Worm (Caenorhabditis elegans) whole organism, early embryonic: Measurements from ENCODE around the gene bli-5.

Source experiments
- B0310.2 ChIP-seq: sonication (generic microtip); optimal IDR thresholded peaks from 2 replicates; lab custom pipeline; 2016; ENCODE audit warnings: mild to moderate bottlenecking, missing genetic modification characterization, missing compliant biosample characterization
- F13C5.2 ChIP-seq: sonication (generic microtip); optimal IDR thresholded peaks from 2 replicates; lab custom pipeline; 2017; ENCODE audit warnings: mild to moderate bottlenecking, missing genetic modification characterization, inconsistent platforms, missing compliant biosample characterization
- aly-1 ChIP-seq: sonication (generic microtip); optimal IDR thresholded peaks from 2 replicates; lab custom pipeline; 2016; ENCODE audit warnings: missing genetic modification characterization, missing compliant biosample characterization
- ama-1 ChIP-seq: fragments of 150-350 bp; optimal IDR thresholded peaks from 2 replicates; lab custom pipeline; 2014
- ceh-13 ChIP-seq: fragments of 200-800 bp; sonication (Bioruptor generic); optimal IDR thresholded peaks from 2 replicates; lab custom pipeline; 2018; ENCODE audit warnings: mild to moderate bottlenecking, missing genetic modification characterization, missing compliant biosample characterization
- ceh-36 ChIP-seq: sonication (generic microtip); optimal IDR thresholded peaks from 2 replicates; lab custom pipeline; 2016; ENCODE audit warnings: missing genetic modification characterization, inconsistent platforms, missing compliant biosample characterization
- ets-7 ChIP-seq: sonication (generic microtip); optimal IDR thresholded peaks from 2 replicates; lab custom pipeline; 2016; ENCODE audit warnings: missing genotype, missing genetic modification characterization, missing compliant biosample characterization
- flt-1 ChIP-seq: fragments of 200-800 bp; sonication (Bioruptor generic); IDR thresholded peaks from 2 replicates; pipeline ENCODE4 v1.3.6; 2022; ENCODE audit warnings: missing genetic modification characterization, missing compliant biosample characterization
- hmbx-1 ChIP-seq: sonication (generic microtip); optimal IDR thresholded peaks from 2 replicates; lab custom pipeline; 2016; ENCODE audit warnings: mild to moderate bottlenecking, missing genetic modification characterization, missing compliant biosample characterization
- hmg-4 ChIP-seq: fragments of 200-800 bp; sonication (Bioruptor generic); optimal IDR thresholded peaks from 2 replicates; lab custom pipeline; 2018; ENCODE audit warnings: mild to moderate bottlenecking, missing genetic modification characterization, missing compliant biosample characterization
- hnd-1 ChIP-seq: sonication (generic microtip); optimal IDR thresholded peaks from 2 replicates; lab custom pipeline; 2016; ENCODE audit warnings: missing genetic modification characterization, missing compliant biosample characterization
- pes-1 ChIP-seq: fragments of 200-800 bp; sonication (Bioruptor generic); IDR thresholded peaks from 2 replicates; pipeline ENCODE4 v1.3.6; 2022; ENCODE audit warnings: missing genetic modification reagents, missing genetic modification characterization, missing compliant biosample characterization
- scrt-1 ChIP-seq: fragments of 200-800 bp; sonication (Bioruptor generic); IDR thresholded peaks from 2 replicates; pipeline ENCODE4 v1.3.6; 2022; ENCODE audit warnings: missing genetic modification characterization, missing compliant biosample characterization
- sea-1 ChIP-seq: fragments of 200-800 bp; sonication (Bioruptor generic); conservative IDR thresholded peaks from 2 replicates; pipeline ENCODE4 v1.3.6; 2022; ENCODE audit warnings: missing genetic modification characterization, missing compliant biosample characterization
- tbx-11 ChIP-seq: fragments of 200-800 bp; sonication (Bioruptor generic); IDR thresholded peaks from 2 replicates; pipeline ENCODE4 v1.3.6; 2022; ENCODE audit warnings: missing genetic modification characterization, missing compliant biosample characterization
- tbx-37 ChIP-seq: fragments of 200-800 bp; sonication (Bioruptor generic); conservative IDR thresholded peaks from 2 replicates; pipeline ENCODE4 v1.3.6; 2022; ENCODE audit warnings: missing genetic modification reagents, missing genetic modification characterization, missing compliant biosample characterization
- tra-4 ChIP-seq: sonication (generic microtip); optimal IDR thresholded peaks from 2 replicates; lab custom pipeline; 2017; ENCODE audit warnings: missing genetic modification characterization, missing compliant biosample characterization

The bli-5 gene

ce11 chrIII:13462965-13463783 lies 33.6 kb upstream of the bli-5 start, which contains the start of gene ant-1.1:
Gene ant-1.1, plus strand, starts transcription at chrIII:13463163.
- 0 out of 2 replicates have a peak, but pooled peaks have one; percentile 44 for TF ChIP-seq sea-1 (GFP tag; lab: Robert Waterston, UW)
- no peak for TF ChIP-seq ets-7
- no peak for TF ChIP-seq hnd-1
- TF ChIP-seq tra-4 (tag; lab: Kevin White, UChicago), result peak; percentile 24
- peak; percentile 62 for TF ChIP-seq hmg-4
- peak; percentile 80 for TF ChIP-seq F13C5.2 (tag; lab: Kevin White, UChicago)
- TF ChIP-seq scrt-1 (GFP tag; lab: Robert Waterston, UW), result 0 out of 2 replicates have a peak, but pooled peaks have one; percentile 20
- no peak for TF ChIP-seq flt-1 (GFP tag; lab: Robert Waterston, UW)
- no peak for TF ChIP-seq tbx-11 (GFP tag; lab: Robert Waterston, UW)
- TF ChIP-seq ceh-13 (GFP tag; lab: Kevin White, UChicago), result no peak
- no peak for TF ChIP-seq hmbx-1 (tag; lab: Kevin White, UChicago)
- no peak for TF ChIP-seq ama-1 (lab: Kevin White, UChicago)
- TF ChIP-seq pes-1, result peak; percentile 52; the same call in 1 of the 2 replicates
- TF ChIP-seq aly-1 (tag; lab: Kevin White, UChicago), result no peak
- peak; percentile 59 for TF ChIP-seq tbx-37 (GFP tag; lab: Robert Waterston, UW)
- TF ChIP-seq ceh-36 (tag; lab: Kevin White, UChicago), result peak; percentile 20
- no peak for TF ChIP-seq B0310.2 (tag; lab: Kevin White, UChicago)

- TF ChIP-seq pes-1 (no peak), hmg-4 (no peak), ama-1 (lab: Kevin White, UChicago) (no peak), aly-1 (tag; lab: Kevin White, UChicago) (no peak), F13C5.2 (tag; lab: Kevin White, UChicago) (no peak), hnd-1 (no peak), tra-4 (tag; lab: Kevin White, UChicago) (no peak), scrt-1 (GFP tag; lab: Robert Waterston, UW) (no peak), ceh-13 (GFP tag; lab: Kevin White, UChicago) (no peak)
Measured at ce11 chrIII:13462138-13462634, 32.6 kb upstream of the bli-5 start, which contains the start of the genes abcf-2 and T27E9.2. Gene abcf-2, minus strand, starts transcription at chrIII:13462238. Gene T27E9.2, minus strand, starts transcription at chrIII:13462584.

ce11 chrIII:13461535-13461934 lies 32.0 kb upstream of the bli-5 start:
- TF ChIP-seq ceh-36 (tag; lab: Kevin White, UChicago), result no peak
- no peak for TF ChIP-seq hmg-4
- no peak for TF ChIP-seq hmbx-1 (tag; lab: Kevin White, UChicago)
- TF ChIP-seq tra-4 (tag; lab: Kevin White, UChicago), result no peak
- no peak for TF ChIP-seq tbx-37 (GFP tag; lab: Robert Waterston, UW)
- no peak for TF ChIP-seq ceh-13 (GFP tag; lab: Kevin White, UChicago)
- no peak for TF ChIP-seq aly-1 (tag; lab: Kevin White, UChicago)
- TF ChIP-seq pes-1, result no peak
- TF ChIP-seq sea-1 (GFP tag; lab: Robert Waterston, UW), result no peak
- TF ChIP-seq ets-7, result no peak
- no peak for TF ChIP-seq tbx-11 (GFP tag; lab: Robert Waterston, UW)
- no peak for TF ChIP-seq flt-1 (GFP tag; lab: Robert Waterston, UW)
- no peak for TF ChIP-seq B0310.2 (tag; lab: Kevin White, UChicago)
- no peak for TF ChIP-seq F13C5.2 (tag; lab: Kevin White, UChicago)
- no peak for TF ChIP-seq ama-1 (lab: Kevin White, UChicago)
- TF ChIP-seq hnd-1, result no peak

- TF ChIP-seq hnd-1 (no peak), hmg-4 (no peak), scrt-1 (GFP tag; lab: Robert Waterston, UW) (no peak), F13C5.2 (tag; lab: Kevin White, UChicago) (no peak), tra-4 (tag; lab: Kevin White, UChicago) (no peak), B0310.2 (tag; lab: Kevin White, UChicago) (no peak), ceh-13 (GFP tag; lab: Kevin White, UChicago) (no peak)
Measured at ce11 chrIII:13458978-13459596, 29.5 kb upstream of the bli-5 start, which contains the start of gene tag-164. Gene tag-164, plus strand, starts transcription at chrIII:13459546.

ce11 chrIII:13457305-13457704 lies 27.7 kb upstream of the bli-5 start:
- TF ChIP-seq tbx-11 (GFP tag; lab: Robert Waterston, UW) (no peak), hmbx-1 (tag; lab: Kevin White, UChicago) (no peak), aly-1 (tag; lab: Kevin White, UChicago) (no peak), tra-4 (tag; lab: Kevin White, UChicago) (no peak), hnd-1 (no peak), ama-1 (lab: Kevin White, UChicago) (no peak), ceh-36 (tag; lab: Kevin White, UChicago) (no peak), F13C5.2 (tag; lab: Kevin White, UChicago) (no peak), scrt-1 (GFP tag; lab: Robert Waterston, UW) (no peak), ceh-13 (GFP tag; lab: Kevin White, UChicago) (no peak), pes-1 (no peak), ets-7 (no peak)

ce11 chrIII:13455816-13456215 lies 26.2 kb upstream of the bli-5 start:
- TF ChIP-seq sea-1 (GFP tag; lab: Robert Waterston, UW) (no peak), tbx-11 (GFP tag; lab: Robert Waterston, UW) (no peak), tra-4 (tag; lab: Kevin White, UChicago) (no peak), aly-1 (tag; lab: Kevin White, UChicago) (no peak), B0310.2 (tag; lab: Kevin White, UChicago) (no peak), flt-1 (GFP tag; lab: Robert Waterston, UW) (no peak), ama-1 (lab: Kevin White, UChicago) (no peak), F13C5.2 (tag; lab: Kevin White, UChicago) (no peak), ets-7 (no peak)
